Fruit fly (Drosophila melanogaster): Measurements from ENCODE around the gene Gyc89Db.
A peak's percentile ranks its signal among the peaks of the same experiment; 100 is the strongest.

The Gyc89Db gene

DNA sequence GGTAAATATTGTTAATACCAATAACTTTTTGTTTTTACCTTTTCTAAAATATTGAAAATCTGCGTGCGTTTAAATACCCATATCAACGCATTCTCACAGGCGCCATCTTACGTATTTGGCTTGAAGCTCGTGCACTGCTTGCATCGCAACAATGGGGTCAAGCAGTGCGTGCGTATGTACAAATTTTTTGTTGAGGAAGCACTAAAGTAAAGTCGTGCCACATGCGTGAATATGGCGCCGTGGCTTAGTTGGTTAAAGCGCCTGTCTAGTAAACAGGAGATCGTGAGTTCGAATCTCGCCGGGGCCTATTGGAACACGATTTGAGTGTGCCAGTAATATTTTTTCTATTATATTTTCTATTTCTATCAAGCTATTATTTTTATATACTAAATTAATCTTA is 45.2 kb upstream of the Gyc89Db start (continued):
- TF ChIP-seq MTF-1 (GFP tag; optimal IDR thresholded peaks at IDR 0.05; ENCODE audit: borderline replicate concordance) (peak; percentile 55), Dip2 (GFP tag; IDR thresholded peaks at IDR 0.05) (no peak), CG14965 (GFP tag; optimal IDR thresholded peaks at IDR 0.05; ENCODE audit: borderline replicate concordance) (no peak), fd3F (GFP tag; optimal IDR thresholded peaks at IDR 0.05) (no peak), eve (GFP tag; optimal IDR thresholded peaks at IDR 0.05) (no peak), CG6683 (GFP tag; optimal IDR thresholded peaks at IDR 0.05) (no peak), CG12769 (tag; optimal IDR thresholded peaks at IDR 0.05) (no peak), CG13775 (GFP tag; optimal IDR thresholded peaks at IDR 0.05) (no peak), esg (GFP tag; conservative IDR thresholded peaks at IDR 0.05) (no peak), p53 (GFP tag; optimal IDR thresholded peaks at IDR 0.05) (peak; percentile 15), CG11085 (GFP tag; IDR thresholded peaks at IDR 0.05) (no peak), zf30C (GFP tag; optimal IDR thresholded peaks at IDR 0.05) (no peak), Poxn (GFP tag; IDR thresholded peaks at IDR 0.05) (no peak), sens-2 (GFP tag; IDR thresholded peaks at IDR 0.05) (no peak), CG15696 (tag; optimal IDR thresholded peaks at IDR 0.05) (peak; percentile 25), cato (GFP tag; optimal IDR thresholded peaks at IDR 0.05; ENCODE audit: borderline replicate concordance) (no peak), kay (GFP tag; optimal IDR thresholded peaks at IDR 0.05) (peak; percentile 19), Vsx1 (GFP tag; optimal IDR thresholded peaks at IDR 0.05) (no peak), ind (GFP tag; optimal IDR thresholded peaks at IDR 0.05) (peak; percentile 11), gcm (GFP tag; optimal IDR thresholded peaks at IDR 0.05) (peak; percentile 14), MESR4 (GFP tag; optimal IDR thresholded peaks at IDR 0.05) (no peak), run (tag; optimal IDR thresholded peaks at IDR 0.05) (no peak), Nf-YA (GFP tag; IDR thresholded peaks at IDR 0.05) (0 out of 2 replicates have a peak, but pooled peaks have one; percentile 29), Trl (optimal IDR thresholded peaks at IDR 0.05) (no peak), Trl (GFP tag; optimal IDR thresholded peaks at IDR 0.05) (peak; percentile 60), Atf-2 (GFP tag; optimal IDR thresholded peaks at IDR 0.05) (peak; percentile 6), CG2199 (GFP tag; IDR thresholded peaks at IDR 0.05) (peak; percentile 81; the same call in 2 of the 3 replicates), CG8290 (GFP tag; optimal IDR thresholded peaks at IDR 0.05) (peak; percentile 52), CG8290 (tag; optimal IDR thresholded peaks at IDR 0.05) (peak in 1 of 2 experiments; percentile 89), Adf1 (GFP tag; IDR thresholded peaks at IDR 0.05) (peak; percentile 14; the same call in 1 of the 2 replicates), tio (GFP tag; optimal IDR thresholded peaks at IDR 0.05) (no peak), trh (GFP tag; optimal IDR thresholded peaks at IDR 0.05) (peak; percentile 10), Xbp1 (GFP tag; optimal IDR thresholded peaks at IDR 0.05) (peak; percentile 67), wor (GFP tag; IDR thresholded peaks at IDR 0.05) (no peak), CG31441 (GFP tag; IDR thresholded peaks at IDR 0.05) (no peak; the same call in 1 of the 2 replicates), Fer3 (tag; optimal IDR thresholded peaks at IDR 0.05) (no peak), CG17361 (GFP tag; IDR thresholded peaks at IDR 0.05) (no peak), pita (GFP tag; optimal IDR thresholded peaks at IDR 0.05) (no peak), CG14860 (GFP tag; IDR thresholded peaks at IDR 0.05; ENCODE audit: partially characterized antibody) (peak; percentile 52; the same call in 1 of the 3 replicates), Hr51 (GFP tag; optimal IDR thresholded peaks at IDR 0.05) (peak in 1 of 2 experiments; percentile 30), lilli (GFP tag; optimal IDR thresholded peaks at IDR 0.05) (peak; percentile 44), Dref (GFP tag; IDR thresholded peaks at IDR 0.05) (peak; percentile 12; the same call in 1 of the 2 replicates), bigmax (GFP tag; optimal IDR thresholded peaks at IDR 0.05) (no peak), HLH54F (GFP tag; optimal IDR thresholded peaks at IDR 0.05) (peak; percentile 17), pb (GFP tag; optimal IDR thresholded peaks at IDR 0.05) (peak; percentile 8), nerfin-1 (tag; optimal IDR thresholded peaks at IDR 0.05) (peak; percentile 28), CG1024 (GFP tag; IDR thresholded peaks at IDR 0.05) (no peak), Eip74EF (GFP tag; optimal IDR thresholded peaks at IDR 0.05) (peak in 1 of 2 experiments; percentile 95), ato (GFP tag; IDR thresholded peaks at IDR 0.05; ENCODE audit: partially characterized antibody) (peak; percentile 65), CG3163 (GFP tag; optimal IDR thresholded peaks at IDR 0.05) (peak; percentile 55), CG6854 (GFP tag; optimal IDR thresholded peaks at IDR 0.05) (no peak)

Measured in whole organism, embryonic.